Fruit fly (Drosophila melanogaster) whole organism, prepupa: ENCODE measurements around the gene CG6276.
A peak's percentile ranks its signal among the peaks of the same experiment; 100 is the strongest.

Source experiments
- Blimp-1 ChIP-seq: fragments of 200-800 bp; sonication (Bioruptor generic); optimal IDR thresholded peaks from 3 replicates; lab custom pipeline; 2017; ENCODE audit warnings: missing biosample characterization, missing genetic modification characterization, mild to moderate bottlenecking, moderate library complexity, missing genetic modification reagents
- CG10631 ChIP-seq: fragments of 200-800 bp; sonication (Bioruptor generic); optimal IDR thresholded peaks from 2 replicates; lab custom pipeline; 2016; ENCODE audit warnings: missing biosample characterization, missing genetic modification characterization
- CG10669 ChIP-seq: fragments of 200-800 bp; sonication (Bioruptor generic); optimal IDR thresholded peaks from 3 replicates; lab custom pipeline; 2018; ENCODE audit warnings: missing biosample characterization, mild to moderate bottlenecking, missing genetic modification characterization, moderate library complexity
- CG11294 ChIP-seq: fragments of 200-800 bp; sonication (Bioruptor generic); IDR thresholded peaks from 2 replicates; pipeline ENCODE4 v1.3.6; 2022; ENCODE audit warnings: missing biosample characterization, missing genetic modification characterization
- CG11762 ChIP-seq: fragments of 200-800 bp; sonication (Bioruptor generic); optimal IDR thresholded peaks from 3 replicates; lab custom pipeline; 2016; ENCODE audit warnings: missing biosample characterization, missing genetic modification characterization; ENCODE audit not compliant: insufficient read depth
- CG11902 ChIP-seq: fragments of 200-800 bp; sonication (Bioruptor generic); optimal IDR thresholded peaks from 3 replicates; lab custom pipeline; 2016; ENCODE audit warnings: missing biosample characterization, missing genetic modification characterization
- CG15336 ChIP-seq: fragments of 200-800 bp; sonication (Bioruptor generic); IDR thresholded peaks from 2 replicates; pipeline ENCODE4 v1.3.6; 2022; ENCODE audit warnings: missing biosample characterization, missing genetic modification characterization
- CG1621 ChIP-seq: fragments of 200-800 bp; sonication (Bioruptor generic); optimal IDR thresholded peaks from 3 replicates; lab custom pipeline; 2018; ENCODE audit warnings: missing biosample characterization, mild to moderate bottlenecking, missing genetic modification characterization
- CG16779 ChIP-seq: fragments of 200-800 bp; sonication (Bioruptor generic); optimal IDR thresholded peaks from 3 replicates; lab custom pipeline; 2017; ENCODE audit warnings: missing biosample characterization, mild to moderate bottlenecking, missing genetic modification characterization
- CG32006 ChIP-seq: fragments of 200-800 bp; sonication (Bioruptor generic); optimal IDR thresholded peaks from 3 replicates; lab custom pipeline; 2017; ENCODE audit warnings: missing biosample characterization, mild to moderate bottlenecking, missing genetic modification characterization
- CG34406 ChIP-seq: fragments of 200-800 bp; sonication (Bioruptor generic); optimal IDR thresholded peaks from 3 replicates; lab custom pipeline; 2016; ENCODE audit warnings: missing biosample characterization, missing genetic modification characterization
- CG4318 ChIP-seq: fragments of 200-800 bp; sonication (Bioruptor generic); optimal IDR thresholded peaks from 3 replicates; lab custom pipeline; 2017; ENCODE audit warnings: missing biosample characterization, mild to moderate bottlenecking, missing genetic modification characterization
- CG6276 ChIP-seq: fragments of 200-800 bp; sonication (Bioruptor generic); optimal IDR thresholded peaks from 2 replicates; lab custom pipeline; 2017; ENCODE audit warnings: missing biosample characterization, mild to moderate bottlenecking, missing genetic modification characterization
- CG6792 ChIP-seq: fragments of 200-800 bp; sonication (Bioruptor generic); optimal IDR thresholded peaks from 3 replicates; lab custom pipeline; 2016; ENCODE audit warnings: missing biosample characterization, missing genetic modification characterization
- CG6808 ChIP-seq: fragments of 200-800 bp; sonication (Bioruptor generic); optimal IDR thresholded peaks from 3 replicates; lab custom pipeline; 2017; ENCODE audit warnings: missing biosample characterization, missing genetic modification characterization, mild to moderate bottlenecking, moderate library complexity, missing genetic modification reagents
- CG7368 ChIP-seq: fragments of 200-800 bp; sonication (Bioruptor generic); optimal IDR thresholded peaks from 3 replicates; lab custom pipeline; 2016; ENCODE audit warnings: missing biosample characterization, missing genetic modification characterization
- CG8119 ChIP-seq: fragments of 200-800 bp; sonication (Bioruptor generic); IDR thresholded peaks from 3 replicates; pipeline ENCODE4 v1.3.6; 2022; ENCODE audit warnings: missing biosample characterization, missing genetic modification characterization
- CG8319 ChIP-seq: fragments of 200-800 bp; sonication (Bioruptor generic); optimal IDR thresholded peaks from 3 replicates; lab custom pipeline; 2016; ENCODE audit warnings: missing biosample characterization, missing genetic modification characterization
- CG8632 ChIP-seq: fragments of 200-800 bp; sonication (Bioruptor generic); optimal IDR thresholded peaks from 3 replicates; lab custom pipeline; 2016; ENCODE audit warnings: missing biosample characterization, missing genetic modification characterization
- CG9139 ChIP-seq: fragments of 200-800 bp; sonication (Bioruptor generic); optimal IDR thresholded peaks from 3 replicates; lab custom pipeline; 2017; ENCODE audit warnings: missing biosample characterization, mild to moderate bottlenecking, missing genetic modification characterization
- Eip78C ChIP-seq: fragments of 200-800 bp; sonication (Bioruptor generic); peaks from one replicate; lab custom pipeline; 2016; ENCODE audit warnings: missing biosample characterization, missing genetic modification characterization
- Eip93F ChIP-seq: fragments of 200-800 bp; sonication (Bioruptor generic); optimal IDR thresholded peaks from 2 replicates; lab custom pipeline; 2016; ENCODE audit warnings: missing biosample characterization, mild to moderate bottlenecking, missing genetic modification characterization
- Ets21C ChIP-seq: fragments of 200-800 bp; sonication (Bioruptor generic); optimal IDR thresholded peaks from 3 replicates; lab custom pipeline; 2016; ENCODE audit warnings: missing biosample characterization, missing genetic modification characterization
- Ets96B ChIP-seq: fragments of 200-800 bp; optimal IDR thresholded peaks from 2 replicates; lab custom pipeline; 2019; ENCODE audit warnings: missing biosample characterization, mild to moderate bottlenecking, missing genetic modification characterization, moderate library complexity
- Gug ChIP-seq: fragments of 200-800 bp; sonication (Bioruptor generic); IDR thresholded peaks from 2 replicates; pipeline ENCODE4 v1.3.6; 2022; ENCODE audit warnings: missing biosample characterization, missing genetic modification characterization
- Hr38 ChIP-seq: sonication (Bioruptor generic); optimal IDR thresholded peaks from 2 replicates; lab custom pipeline; 2016; ENCODE audit warnings: missing biosample characterization, missing genetic modification characterization
- Hr39 ChIP-seq: fragments of 200-800 bp; sonication (Bioruptor generic); optimal IDR thresholded peaks from 2 replicates; lab custom pipeline; 2016; ENCODE audit warnings: missing biosample characterization, missing genetic modification characterization
- Lpt ChIP-seq: fragments of 200-800 bp; sonication (Bioruptor generic); optimal IDR thresholded peaks from 3 replicates; lab custom pipeline; 2016; ENCODE audit warnings: missing biosample characterization, missing genetic modification characterization
- OdsH ChIP-seq: fragments of 200-800 bp; sonication (Bioruptor generic); optimal IDR thresholded peaks from 3 replicates; lab custom pipeline; 2016; ENCODE audit warnings: missing biosample characterization, missing genetic modification characterization
- Smox ChIP-seq: fragments of 200-800 bp; sonication (Bioruptor generic); optimal IDR thresholded peaks from 3 replicates; lab custom pipeline; 2016; ENCODE audit warnings: missing biosample characterization, missing genetic modification characterization
- Sox102F ChIP-seq: fragments of 200-800 bp; sonication (Bioruptor generic); optimal IDR thresholded peaks from 2 replicates; lab custom pipeline; 2016; ENCODE audit warnings: missing biosample characterization, mild to moderate bottlenecking, missing genetic modification characterization
- Sox14 ChIP-seq: fragments of 200-800 bp; sonication (Bioruptor generic); optimal IDR thresholded peaks from 3 replicates; lab custom pipeline; 2016; ENCODE audit warnings: missing biosample characterization, missing genetic modification characterization
- Sox15 ChIP-seq: fragments of 200-800 bp; sonication (Bioruptor generic); optimal IDR thresholded peaks from 3 replicates; lab custom pipeline; 2016; ENCODE audit warnings: missing biosample characterization, missing genetic modification characterization
- achi ChIP-seq: fragments of 200-800 bp; sonication (Bioruptor generic); optimal IDR thresholded peaks from 3 replicates; lab custom pipeline; 2016; ENCODE audit warnings: missing biosample characterization, missing genetic modification characterization
- eg ChIP-seq: fragments of 200-800 bp; sonication (Bioruptor generic); IDR thresholded peaks from 3 replicates; pipeline ENCODE4 v1.3.6; 2022; ENCODE audit warnings: missing biosample characterization, missing genetic modification characterization
- esn ChIP-seq: fragments of 200-800 bp; sonication (Bioruptor generic); optimal IDR thresholded peaks from 2 replicates; lab custom pipeline; 2016; ENCODE audit warnings: missing biosample characterization, mild to moderate bottlenecking, missing genetic modification characterization, moderate library complexity
- fd59A ChIP-seq: fragments of 200-800 bp; sonication (Bioruptor generic); optimal IDR thresholded peaks from 2 replicates; lab custom pipeline; 2017; ENCODE audit warnings: missing biosample characterization, mild to moderate bottlenecking, missing genetic modification characterization, missing genetic modification reagents
- fd85E ChIP-seq: fragments of 200-800 bp; sonication (Bioruptor generic); optimal IDR thresholded peaks from 3 replicates; lab custom pipeline; 2016; ENCODE audit warnings: missing biosample characterization, missing genetic modification characterization
- fkh ChIP-seq: fragments of 200-800 bp; sonication (Bioruptor generic); optimal IDR thresholded peaks from 3 replicates; lab custom pipeline; 2017; ENCODE audit warnings: missing biosample characterization, mild to moderate bottlenecking, missing genetic modification characterization, moderate library complexity
- lz ChIP-seq: fragments of 200-800 bp; sonication (Bioruptor generic); optimal IDR thresholded peaks from 3 replicates; lab custom pipeline; 2016; ENCODE audit warnings: missing biosample characterization, missing genetic modification characterization
- net ChIP-seq: fragments of 200-800 bp; sonication (Bioruptor generic); optimal IDR thresholded peaks from 3 replicates; lab custom pipeline; 2016; ENCODE audit warnings: missing biosample characterization, missing genetic modification characterization
- pdm3 ChIP-seq: fragments of 200-800 bp; sonication (Bioruptor generic); optimal IDR thresholded peaks from 3 replicates; lab custom pipeline; 2016; ENCODE audit warnings: missing biosample characterization, missing genetic modification characterization
- salr ChIP-seq, 2 experiments: fragments of 200-800 bp; sonication (Bioruptor generic); optimal IDR thresholded peaks; 3 replicates each; lab custom pipeline; 2016 to 2018; ENCODE audit warnings: missing biosample characterization in 2 of 2, missing genetic modification characterization in 2 of 2, mild to moderate bottlenecking in 1 of 2
- spab ChIP-seq: fragments of 200-800 bp; sonication (Bioruptor generic); optimal IDR thresholded peaks from 2 replicates; lab custom pipeline; 2017; ENCODE audit warnings: missing biosample characterization, mild to moderate bottlenecking, missing genetic modification characterization, missing genetic modification reagents
- ss ChIP-seq, 2 experiments: fragments of 200-800 bp; sonication (Bioruptor generic); optimal IDR thresholded peaks; 2 replicates in 1 of 2; 3 replicates in 1 of 2; lab custom pipeline; 2017 to 2018; ENCODE audit warnings: mild to moderate bottlenecking in 2 of 2, missing biosample characterization in 2 of 2, missing genetic modification characterization in 2 of 2, moderate library complexity in 1 of 2
- svp ChIP-seq: fragments of 200-800 bp; sonication (Bioruptor generic); peaks from one replicate; lab custom pipeline; 2016; ENCODE audit warnings: missing biosample characterization, missing genetic modification characterization
- topi ChIP-seq: fragments of 200-800 bp; sonication (Bioruptor generic); optimal IDR thresholded peaks from 3 replicates; lab custom pipeline; 2016; ENCODE audit warnings: missing biosample characterization, missing genetic modification characterization
- vri ChIP-seq: fragments of 200-800 bp; sonication (Bioruptor generic); optimal IDR thresholded peaks from 3 replicates; lab custom pipeline; 2016; ENCODE audit warnings: missing biosample characterization, mild to moderate bottlenecking, missing genetic modification characterization

CG6276 gene

DNA sequence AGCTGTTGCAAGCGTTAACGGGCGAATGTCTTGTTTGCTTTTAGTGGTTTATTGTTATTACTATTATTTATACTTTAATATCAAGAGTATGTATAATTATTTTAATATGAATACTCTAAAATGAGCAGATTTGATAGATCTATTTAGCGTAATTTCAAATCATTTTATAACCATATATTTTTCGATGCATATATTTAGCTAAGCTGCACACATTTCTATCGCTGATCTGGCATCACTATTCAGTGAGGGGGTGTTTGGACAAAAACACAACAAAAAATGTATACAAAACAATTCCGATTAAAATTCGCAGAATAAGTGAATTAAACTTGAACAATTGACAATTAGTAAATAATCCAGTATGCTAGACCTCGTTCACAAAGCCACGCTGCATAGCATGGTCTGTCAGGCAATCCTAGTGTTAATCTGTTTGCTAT lies 31.1 kb upstream of the CG6276 start, which contains the start of the genes Trs33 and Tmtc4 (continued):
- no peak for TF ChIP-seq CG6808 (GFP tag; lab: Kevin White, UChicago)
- no peak for TF ChIP-seq CG32006 (GFP tag; lab: Kevin White, UChicago)
- peak; percentile 8 for TF ChIP-seq lz
- no peak for TF ChIP-seq CG8319 (GFP tag; lab: Kevin White, UChicago)
- TF ChIP-seq Eip78C (GFP tag; lab: Kevin White, UChicago) = peak; percentile 75
- no peak for TF ChIP-seq eg (GFP tag; lab: Robert Waterston, UW)
- TF ChIP-seq CG10669 (GFP tag; lab: Kevin White, UChicago) = peak; percentile 30
- TF ChIP-seq vri (GFP tag; lab: Kevin White, UChicago) = no peak
- TF ChIP-seq fd59A (GFP tag; lab: Kevin White, UChicago) = no peak
- peak; percentile 24 for TF ChIP-seq CG34406
- TF ChIP-seq Ets96B (tag; lab: Kevin White, UChicago) = peak; percentile 35
- no peak for TF ChIP-seq Gug
- TF ChIP-seq CG7368 = no peak
- no peak for TF ChIP-seq Blimp-1
- TF ChIP-seq CG6792 (GFP tag; lab: Kevin White, UChicago) = no peak
- no peak for TF ChIP-seq spab (GFP tag; lab: Kevin White, UChicago)
- no peak for TF ChIP-seq CG9139 (GFP tag; lab: Kevin White, UChicago)
- TF ChIP-seq topi = peak; percentile 25
- TF ChIP-seq CG16779 (tag; lab: Kevin White, UChicago) = no peak
- TF ChIP-seq CG10631 (GFP tag; lab: Kevin White, UChicago) = peak; percentile 47
- no peak for TF ChIP-seq Sox15 (GFP tag; lab: Kevin White, UChicago)
- TF ChIP-seq CG11294 (GFP tag; lab: Robert Waterston, UW) = no peak
- no peak for TF ChIP-seq CG8632
- peak; percentile 96 for TF ChIP-seq fkh (GFP tag; lab: Kevin White, UChicago)
- TF ChIP-seq fd85E (GFP tag; lab: Kevin White, UChicago) = no peak
- TF ChIP-seq svp (GFP tag; lab: Kevin White, UChicago) = no peak
- no peak for TF ChIP-seq Smox (GFP tag; lab: Kevin White, UChicago)
- peak; percentile 44 for TF ChIP-seq Sox14
- TF ChIP-seq CG6276 (GFP tag; lab: Kevin White, UChicago) = no peak
- TF ChIP-seq esn (GFP tag; lab: Kevin White, UChicago) = peak; percentile 54
- TF ChIP-seq Lpt (GFP tag; lab: Kevin White, UChicago) = no peak
- TF ChIP-seq OdsH = no peak
- TF ChIP-seq pdm3 (GFP tag; lab: Kevin White, UChicago) = no peak
- TF ChIP-seq, all 60 proteins: peak for 15

DNA sequence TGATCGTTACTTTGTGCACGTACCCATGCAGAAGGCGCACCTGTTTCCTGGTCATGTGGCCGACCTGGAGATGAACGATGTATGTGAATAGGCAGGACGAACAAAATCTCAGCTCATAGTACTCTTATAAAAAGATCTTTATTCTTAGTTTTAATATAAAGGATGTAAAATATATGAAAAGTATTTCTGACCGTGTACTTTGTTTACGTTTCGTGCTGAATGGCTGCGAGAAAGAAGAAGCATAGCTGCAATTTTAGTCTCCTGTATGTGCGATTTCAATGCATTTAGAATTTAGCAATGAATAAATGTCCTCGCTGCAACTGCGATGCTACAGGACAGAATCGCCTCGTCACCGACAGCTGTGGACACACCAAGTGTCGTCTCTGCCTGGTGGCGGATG lies 28.0 kb upstream of the CG6276 start, which contains the start of the genes CG42726 and CG42727:
CG42726 (plus strand) TSS at position 227 of the 400 bp plus-strand sequence.
CG42727 (plus strand) TSS at position 227 of the 400 bp plus-strand sequence.
- TF ChIP-seq CG10631 (GFP tag; lab: Kevin White, UChicago) = peak; percentile 47
- TF ChIP-seq Hr38 (GFP tag; lab: Kevin White, UChicago) = no peak
- TF ChIP-seq CG6808 (GFP tag; lab: Kevin White, UChicago) = no peak
- TF ChIP-seq CG11762 (GFP tag; lab: Kevin White, UChicago) = peak; percentile 10
- no peak for TF ChIP-seq CG16779 (tag; lab: Kevin White, UChicago)
- peak; percentile 87 for TF ChIP-seq Eip78C (GFP tag; lab: Kevin White, UChicago)
- TF ChIP-seq Eip93F (GFP tag; lab: Kevin White, UChicago) = no peak
- no peak for TF ChIP-seq CG8119
- no peak for TF ChIP-seq Blimp-1
- no peak for TF ChIP-seq fd59A (GFP tag; lab: Kevin White, UChicago)
- TF ChIP-seq CG1621 (tag; lab: Kevin White, UChicago) = no peak
- no peak for TF ChIP-seq Lpt (GFP tag; lab: Kevin White, UChicago)
- no peak for TF ChIP-seq CG4318 (GFP tag; lab: Kevin White, UChicago)
- TF ChIP-seq fkh (GFP tag; lab: Kevin White, UChicago) = no peak
- TF ChIP-seq CG11902 (GFP tag; lab: Kevin White, UChicago) = no peak
- no peak for TF ChIP-seq Hr39 (GFP tag; lab: Kevin White, UChicago)
- peak; percentile 69 for TF ChIP-seq esn (GFP tag; lab: Kevin White, UChicago)
- peak; percentile 44 for TF ChIP-seq Ets96B (tag; lab: Kevin White, UChicago)
- TF ChIP-seq CG7368 = no peak
- peak; percentile 44 for TF ChIP-seq CG34406
- TF ChIP-seq lz = peak; percentile 48
- no peak for TF ChIP-seq net (GFP tag; lab: Kevin White, UChicago)
- no peak for TF ChIP-seq CG32006 (GFP tag; lab: Kevin White, UChicago)
- TF ChIP-seq Ets21C (GFP tag; lab: Kevin White, UChicago) = no peak
- TF ChIP-seq achi (GFP tag; lab: Kevin White, UChicago) = peak; percentile 30
- TF ChIP-seq Gug = no peak
- TF ChIP-seq CG15336 (GFP tag; lab: Robert Waterston, UW) = no peak
- TF ChIP-seq CG6792 (GFP tag; lab: Kevin White, UChicago) = peak; percentile 44
- TF ChIP-seq fd85E (GFP tag; lab: Kevin White, UChicago) = no peak
- TF ChIP-seq salr (GFP tag; optimal IDR thresholded peaks at IDR 0.05; lab: Kevin White, UChicago) = no peak
- TF ChIP-seq Sox102F (GFP tag; lab: Kevin White, UChicago) = no peak
- 0 out of 2 replicates have a peak, but pooled peaks have one; percentile 27 for TF ChIP-seq CG11294 (GFP tag; lab: Robert Waterston, UW)
- no peak for TF ChIP-seq ss (GFP tag; optimal IDR thresholded peaks at IDR 0.05; lab: Kevin White, UChicago)
- TF ChIP-seq Sox15 (GFP tag; lab: Kevin White, UChicago) = peak; percentile 13
